Fruit fly (Drosophila melanogaster): ENCODE data around the gene HP4.

The HP4 gene

DNA sequence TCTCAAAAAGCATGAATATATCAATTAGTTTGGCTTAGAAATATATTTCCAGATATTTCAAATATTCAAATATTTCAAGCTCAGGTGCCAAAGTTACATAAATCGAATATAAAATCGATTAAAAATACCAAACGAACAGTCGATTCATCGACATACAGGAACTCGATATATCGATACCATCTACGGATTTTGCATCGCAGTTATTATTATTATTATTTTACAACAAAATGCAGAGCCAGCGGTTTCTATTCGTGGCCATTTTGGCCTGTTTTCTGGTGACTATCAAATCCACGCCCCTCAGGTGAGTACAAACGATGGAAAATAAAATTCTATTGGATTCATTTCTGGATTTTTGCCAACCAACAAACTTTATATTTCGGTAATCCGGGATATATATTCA, 5.5 kb downstream of the HP4 start, which contains the start of gene RNaseX25 (continued):
- peak; percentile 93 for TF ChIP-seq CG7963 (GFP tag; IDR thresholded peaks at IDR 0.05; ENCODE audit: partially characterized antibody)
- peak; percentile 96 for TF ChIP-seq sna (GFP tag; IDR thresholded peaks at IDR 0.05; ENCODE audit: partially characterized antibody)
- TF ChIP-seq Ptx1 (GFP tag; IDR thresholded peaks at IDR 0.05), result no peak
- peak; percentile 2 for TF ChIP-seq trem (tag; optimal IDR thresholded peaks at IDR 0.05)
- no peak for TF ChIP-seq ems (GFP tag; optimal IDR thresholded peaks at IDR 0.05)

DNA sequence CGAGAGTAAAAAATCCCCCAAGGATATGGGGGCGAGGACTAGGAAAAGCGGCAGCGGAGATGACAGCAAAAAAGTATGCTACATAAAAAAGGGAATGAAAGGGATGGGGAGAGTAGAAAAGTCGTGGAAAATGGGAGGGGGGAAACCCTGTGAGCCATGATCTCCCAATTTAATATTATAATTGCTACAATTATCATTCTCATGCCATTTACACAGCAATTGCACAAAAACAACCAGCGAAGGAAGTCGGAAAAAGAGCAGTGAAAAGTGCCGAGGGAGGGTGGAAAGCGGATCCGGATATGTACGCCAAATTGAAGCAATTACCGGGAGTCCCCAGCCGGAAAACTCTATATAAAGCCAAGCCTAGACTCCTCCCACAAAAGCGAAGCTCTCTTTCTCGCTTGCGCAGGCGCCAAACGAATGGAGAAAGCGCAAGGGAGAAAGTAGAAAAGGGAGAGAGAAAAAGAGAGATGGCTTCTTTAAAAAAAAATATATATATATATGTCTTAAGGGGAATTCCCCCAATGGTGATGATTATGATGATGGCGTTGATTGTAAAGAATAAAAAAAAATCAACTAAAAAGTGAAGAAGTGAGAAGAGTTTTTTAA, 7.4 kb downstream of the HP4 start:
- TF ChIP-seq CG3995 (GFP tag; optimal IDR thresholded peaks at IDR 0.05) (no peak), Bteb2 (GFP tag; optimal IDR thresholded peaks at IDR 0.05) (no peak), Nf-YB (GFP tag; optimal IDR thresholded peaks at IDR 0.05) (peak; percentile 86), sqz (GFP tag; optimal IDR thresholded peaks at IDR 0.05) (peak; percentile 32), Med (GFP tag) (peak; percentile 60), CG1832 (GFP tag; optimal IDR thresholded peaks at IDR 0.05) (peak; percentile 7), ewg (GFP tag; optimal IDR thresholded peaks at IDR 0.05) (peak; percentile 80), CG6791 (GFP tag; IDR thresholded peaks at IDR 0.05; ENCODE audit: partially characterized antibody) (0 out of 3 replicates have a peak, but pooled peaks have one; percentile 29), Hr39 (optimal IDR thresholded peaks at IDR 0.05) (no peak), seq (GFP tag; IDR thresholded peaks at IDR 0.05) (0 out of 2 replicates have a peak, but pooled peaks have one; percentile 13), exex (tag; optimal IDR thresholded peaks at IDR 0.05) (peak; percentile 72), Nf-YC (tag; optimal IDR thresholded peaks at IDR 0.05) (peak; percentile 70), ci (GFP tag; IDR thresholded peaks at IDR 0.05) (0 out of 3 replicates have a peak, but pooled peaks have one; percentile 24)

DNA sequence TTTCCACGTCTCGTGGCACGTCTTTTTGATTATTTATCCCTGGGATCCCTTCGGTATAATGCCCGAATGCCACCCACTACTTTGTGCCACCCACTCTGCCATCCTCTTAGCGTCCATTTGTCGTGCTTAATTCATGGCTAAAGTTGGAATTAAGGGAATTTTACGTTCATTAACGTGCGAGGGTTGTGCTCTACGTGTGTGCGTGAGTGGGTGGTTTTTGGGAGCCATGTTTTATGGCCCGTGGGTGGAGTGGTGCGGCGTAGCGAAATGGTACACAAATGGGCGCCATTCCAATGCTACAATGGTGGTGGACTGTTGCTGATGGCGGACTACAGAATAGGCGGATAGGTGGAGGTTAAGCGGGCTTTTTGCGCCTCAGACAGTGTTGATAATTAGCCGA, 8.8 kb downstream of the HP4 start:
- TF ChIP-seq CG5180 (GFP tag; optimal IDR thresholded peaks at IDR 0.05) (no peak), hbn (GFP tag; IDR thresholded peaks at IDR 0.05; ENCODE audit: partially characterized antibody) (no peak), seq (GFP tag; IDR thresholded peaks at IDR 0.05) (peak; percentile 76; the same call in 1 of the 2 replicates), ttk (GFP tag; IDR thresholded peaks at IDR 0.05) (0 out of 2 replicates have a peak, but pooled peaks have one; percentile 20), ewg (GFP tag; optimal IDR thresholded peaks at IDR 0.05) (peak; percentile 7), unpg (GFP tag; optimal IDR thresholded peaks at IDR 0.05) (no peak), exex (tag; optimal IDR thresholded peaks at IDR 0.05) (peak; percentile 75), CG11560 (tag; IDR thresholded peaks at IDR 0.05) (0 out of 3 replicates have a peak, but pooled peaks have one; percentile 17), Dek (tag; optimal IDR thresholded peaks at IDR 0.05) (no peak), unc-4 (GFP tag; IDR thresholded peaks at IDR 0.05; ENCODE audit: partially characterized antibody) (no peak), CG32532 (GFP tag; IDR thresholded peaks at IDR 0.05) (peak; percentile 15; the same call in 1 of the 2 replicates), salm (tag; optimal IDR thresholded peaks at IDR 0.05) (no peak), abd-A (tag; optimal IDR thresholded peaks at IDR 0.05) (peak; percentile 66), Nf-YC (tag; optimal IDR thresholded peaks at IDR 0.05) (peak; percentile 80), crol (GFP tag; IDR thresholded peaks at IDR 0.05) (peak; percentile 12; the same call in 1 of the 2 replicates), Nf-YB (GFP tag; optimal IDR thresholded peaks at IDR 0.05) (peak; percentile 72)

DNA sequence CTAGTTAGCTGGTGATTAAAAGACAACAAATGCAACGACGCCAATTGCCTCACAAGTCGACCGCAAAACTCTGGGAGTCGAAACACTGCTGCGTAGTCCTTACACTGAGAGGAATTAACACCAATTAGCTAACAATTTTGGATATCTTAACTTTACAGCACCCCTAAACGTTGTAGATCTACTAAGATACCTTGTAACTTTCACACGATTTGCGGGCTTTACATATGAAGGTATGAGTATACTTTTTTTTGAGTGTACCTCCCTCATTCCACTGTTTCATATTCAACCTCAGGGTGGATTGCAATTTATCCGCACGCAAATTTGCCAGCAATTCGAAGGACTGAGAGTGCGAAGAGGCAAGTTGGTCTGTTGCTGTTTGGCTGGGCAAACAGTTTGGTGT, 12.4 kb downstream of the HP4 start:
- TF ChIP-seq CG4404 (GFP tag; IDR thresholded peaks at IDR 0.05), result 0 out of 2 replicates have a peak, but pooled peaks have one; percentile 43
- TF ChIP-seq vvl (GFP tag; IDR thresholded peaks at IDR 0.05), result 0 out of 2 replicates have a peak, but pooled peaks have one; percentile 32
- TF ChIP-seq CG1603 (tag; optimal IDR thresholded peaks at IDR 0.05), result peak; percentile 48
- peak in 1 of 3 experiments; percentile 41 for TF ChIP-seq lola (GFP tag; optimal IDR thresholded peaks at IDR 0.05)
- TF ChIP-seq Side (GFP tag; optimal IDR thresholded peaks at IDR 0.05), result no peak
- TF ChIP-seq bsh (GFP tag; optimal IDR thresholded peaks at IDR 0.05), result peak in 1 of 2 experiments; percentile 30
- 0 out of 3 replicates have a peak, but pooled peaks have one; percentile 31 for TF ChIP-seq otp (GFP tag; IDR thresholded peaks at IDR 0.05)
- no peak for TF ChIP-seq hbn (GFP tag; IDR thresholded peaks at IDR 0.05; ENCODE audit: partially characterized antibody)
- peak; percentile 31 for TF ChIP-seq CG9727 (GFP tag; optimal IDR thresholded peaks at IDR 0.05)
- TF ChIP-seq az2 (GFP tag; optimal IDR thresholded peaks at IDR 0.05), result peak; percentile 6
- TF ChIP-seq Oli (tag; optimal IDR thresholded peaks at IDR 0.05), result peak; percentile 17
- TF ChIP-seq kay (GFP tag; optimal IDR thresholded peaks at IDR 0.05), result no peak
- 0 out of 2 replicates have a peak, but pooled peaks have one; percentile 37 for TF ChIP-seq CG17328 (GFP tag; IDR thresholded peaks at IDR 0.05)
- TF ChIP-seq dmrt11E (tag; optimal IDR thresholded peaks at IDR 0.05), result peak; percentile 36
- TF ChIP-seq CG15696 (tag; optimal IDR thresholded peaks at IDR 0.05), result peak; percentile 29
- no peak for TF ChIP-seq jigr1 (GFP tag; IDR thresholded peaks at IDR 0.05)

Data from whole organism, embryonic.